Fruit fly (Drosophila melanogaster) whole organism, embryonic: ENCODE measurements around the gene ana1.

Source experiments
- Atf-2 ChIP-seq: fragments of 200-800 bp; sonication (Bioruptor generic); optimal IDR thresholded peaks from 2 replicates; lab custom pipeline; 2016; ENCODE audit warnings: missing biosample characterization, missing genetic modification characterization
- Atf6 ChIP-seq: fragments of 200-800 bp; sonication (Bioruptor generic); IDR thresholded peaks from 2 replicates; pipeline ENCODE4 v1.3.6; 2022; ENCODE audit warnings: missing biosample characterization, missing genetic modification characterization
- B-H2 ChIP-seq: fragments of 200-800 bp; sonication (Bioruptor generic); optimal IDR thresholded peaks from 2 replicates; lab custom pipeline; 2018; ENCODE audit warnings: missing biosample characterization, mild to moderate bottlenecking, missing genetic modification characterization
- CG10543 ChIP-seq: fragments of 200-800 bp; sonication (Bioruptor generic); optimal IDR thresholded peaks from 3 replicates; lab custom pipeline; 2017; ENCODE audit warnings: missing biosample characterization, mild to moderate bottlenecking, missing genetic modification characterization, moderate library complexity
- CG10565 ChIP-seq: fragments of 200-800 bp; sonication (Bioruptor generic); optimal IDR thresholded peaks from 3 replicates; lab custom pipeline; 2016; ENCODE audit warnings: missing biosample characterization, mild to moderate bottlenecking, missing genetic modification characterization
- CG10979 ChIP-seq: fragments of 200-800 bp; sonication (Bioruptor generic); optimal IDR thresholded peaks from 2 replicates; lab custom pipeline; 2018; ENCODE audit warnings: missing biosample characterization, mild to moderate bottlenecking, missing genetic modification characterization, moderate library complexity
- CG11247 ChIP-seq: fragments of 200-800 bp; sonication (Bioruptor generic); IDR thresholded peaks from 2 replicates; pipeline ENCODE4 v1.3.6; 2022; ENCODE audit warnings: missing biosample characterization, missing genetic modification characterization
- CG12104 ChIP-seq: fragments of 200-800 bp; sonication (Bioruptor generic); optimal IDR thresholded peaks from 3 replicates; lab custom pipeline; 2016; ENCODE audit warnings: missing biosample characterization, missing genetic modification characterization
- CG12299 ChIP-seq: fragments of 200-800 bp; sonication (Bioruptor generic); optimal IDR thresholded peaks from 2 replicates; lab custom pipeline; 2018; ENCODE audit warnings: missing biosample characterization, mild to moderate bottlenecking, missing genetic modification characterization
- CG13287 ChIP-seq: fragments of 200-800 bp; sonication (Bioruptor generic); IDR thresholded peaks from 2 replicates; pipeline ENCODE4 v1.3.6; 2022; ENCODE audit warnings: missing biosample characterization, missing genetic modification characterization; ENCODE audit not compliant: partially characterized antibody
- CG13894 ChIP-seq: fragments of 200-800 bp; sonication (Bioruptor generic); optimal IDR thresholded peaks from 3 replicates; lab custom pipeline; 2018; ENCODE audit warnings: missing biosample characterization, mild to moderate bottlenecking, missing genetic modification characterization, moderate library complexity
- CG15601 ChIP-seq: fragments of 200-800 bp; sonication (Bioruptor generic); optimal IDR thresholded peaks from 3 replicates; lab custom pipeline; 2019; ENCODE audit warnings: missing biosample characterization, mild to moderate bottlenecking, missing genetic modification characterization, moderate library complexity
- CG16815 ChIP-seq: fragments of 200-800 bp; sonication (Bioruptor generic); optimal IDR thresholded peaks from 3 replicates; lab custom pipeline; 2017; ENCODE audit warnings: missing biosample characterization, mild to moderate bottlenecking, missing genetic modification characterization
- CG30020 ChIP-seq: fragments of 200-800 bp; optimal IDR thresholded peaks from 2 replicates; lab custom pipeline; 2019; ENCODE audit warnings: missing biosample characterization, mild to moderate bottlenecking, missing genetic modification characterization, moderate library complexity
- CG31365 ChIP-seq: fragments of 200-800 bp; sonication (Bioruptor generic); optimal IDR thresholded peaks from 2 replicates; lab custom pipeline; 2018; ENCODE audit warnings: missing biosample characterization, mild to moderate bottlenecking, missing genetic modification characterization
- CG31441 ChIP-seq: fragments of 200-800 bp; sonication (Bioruptor generic); IDR thresholded peaks from 2 replicates; pipeline ENCODE4 v1.3.6; 2022; ENCODE audit warnings: missing biosample characterization, missing genetic modification characterization
- CG3281 ChIP-seq: fragments of 200-800 bp; sonication (Bioruptor generic); optimal IDR thresholded peaks from 3 replicates; lab custom pipeline; 2017; ENCODE audit warnings: missing biosample characterization, mild to moderate bottlenecking, missing genetic modification characterization
- CG33557 ChIP-seq: fragments of 200-800 bp; sonication (Bioruptor generic); optimal IDR thresholded peaks from 2 replicates; lab custom pipeline; 2019; ENCODE audit warnings: missing biosample characterization, mild to moderate bottlenecking, missing genetic modification characterization, moderate library complexity
- CG8281 ChIP-seq: fragments of 200-800 bp; sonication (Bioruptor generic); optimal IDR thresholded peaks from 2 replicates; lab custom pipeline; 2018; ENCODE audit warnings: missing biosample characterization, mild to moderate bottlenecking, missing genetic modification characterization, moderate library complexity
- CG8359 ChIP-seq: fragments of 200-800 bp; sonication (Bioruptor generic); optimal IDR thresholded peaks from 2 replicates; lab custom pipeline; 2017; ENCODE audit warnings: missing biosample characterization, mild to moderate bottlenecking, missing genetic modification characterization, borderline replicate concordance
- CG9215 ChIP-seq: fragments of 200-800 bp; sonication (Bioruptor generic); IDR thresholded peaks from 2 replicates; pipeline ENCODE4 v1.3.6; 2022; ENCODE audit warnings: missing biosample characterization, missing genetic modification characterization
- CG9817 ChIP-seq: fragments of 200-800 bp; sonication (Bioruptor generic); optimal IDR thresholded peaks from 2 replicates; lab custom pipeline; 2018; ENCODE audit warnings: missing biosample characterization, mild to moderate bottlenecking, missing genetic modification characterization, moderate library complexity
- Dip3 ChIP-seq: fragments of 200-800 bp; sonication (Bioruptor generic); optimal IDR thresholded peaks from 3 replicates; lab custom pipeline; 2016; ENCODE audit warnings: missing biosample characterization, missing genetic modification characterization
- Ets65A ChIP-seq: fragments of 200-800 bp; sonication (Bioruptor generic); peaks from one replicate; lab custom pipeline; 2016; ENCODE audit warnings: missing biosample characterization, missing genetic modification characterization
- Fer3 ChIP-seq: fragments of 200-800 bp; sonication (Bioruptor generic); optimal IDR thresholded peaks from 2 replicates; lab custom pipeline; 2018; ENCODE audit warnings: missing biosample characterization, mild to moderate bottlenecking, missing genetic modification characterization, moderate library complexity
- Gug ChIP-seq: fragments of 200-800 bp; sonication (Bioruptor generic); IDR thresholded peaks from 4 replicates; pipeline ENCODE4 v1.3.6; 2022; ENCODE audit warnings: missing biosample characterization, missing genetic modification characterization
- H2.0 ChIP-seq: fragments of 200-800 bp; sonication (Bioruptor generic); IDR thresholded peaks from 2 replicates; pipeline ENCODE4 v1.3.6; 2022; ENCODE audit warnings: missing biosample characterization, missing genetic modification characterization
- HLH54F ChIP-seq: fragments of 200-800 bp; sonication (Bioruptor generic); optimal IDR thresholded peaks from 3 replicates; lab custom pipeline; 2016; ENCODE audit warnings: missing biosample characterization, missing genetic modification characterization
- Hr51 ChIP-seq, 2 experiments: fragments of 200-800 bp; sonication (Bioruptor generic); optimal IDR thresholded peaks; 2 replicates in 1 of 2; 3 replicates in 1 of 2; lab custom pipeline; 2016 to 2018; ENCODE audit warnings: missing biosample characterization in 2 of 2, missing genetic modification characterization in 2 of 2, mild to moderate bottlenecking in 1 of 2, moderate library complexity in 1 of 2
- Hsf ChIP-seq: fragments of 200-800 bp; sonication (Bioruptor generic); optimal IDR thresholded peaks from 3 replicates; lab custom pipeline; 2016; ENCODE audit warnings: missing biosample characterization, missing genetic modification characterization
- Lim3 ChIP-seq: fragments of 200-800 bp; sonication (Bioruptor generic); IDR thresholded peaks from 2 replicates; pipeline ENCODE4 v1.3.6; 2022; ENCODE audit warnings: missing biosample characterization, missing genetic modification characterization
- Mad ChIP-seq: fragments of 200-800 bp; sonication (Bioruptor generic); optimal IDR thresholded peaks from 2 replicates; lab custom pipeline; 2016; ENCODE audit warnings: missing biosample characterization, missing genetic modification characterization
- Mrtf ChIP-seq: fragments of 200-800 bp; sonication (Bioruptor generic); IDR thresholded peaks from 3 replicates; pipeline ENCODE4 v1.3.6; 2022; ENCODE audit warnings: missing biosample characterization, missing genetic modification characterization
- NfI ChIP-seq: fragments of 200-800 bp; sonication (Bioruptor generic); optimal IDR thresholded peaks from 3 replicates; lab custom pipeline; 2018; ENCODE audit warnings: missing biosample characterization, mild to moderate bottlenecking, missing genetic modification characterization, moderate library complexity
- Stat92E ChIP-seq, 3 experiments: fragments of >200 bp in 2 of 3; fragments of 200-800 bp in 1 of 3; sonication (Bioruptor generic) in 1 of 3; optimal IDR thresholded peaks; 2 replicates each; lab custom pipeline; 2017 to 2019; ENCODE audit warnings: missing biosample characterization in 3 of 3, missing genetic modification characterization in 3 of 3, mild to moderate bottlenecking in 1 of 3, moderate library complexity in 1 of 3
- TFAM ChIP-seq: fragments of 200-800 bp; sonication (Bioruptor generic); optimal IDR thresholded peaks from 2 replicates; lab custom pipeline; 2017; ENCODE audit warnings: missing biosample characterization, missing genetic modification characterization, inconsistent platforms
- bbx ChIP-seq: fragments of 200-800 bp; sonication (Bioruptor generic); IDR thresholded peaks from 2 replicates; pipeline ENCODE4 v1.3.6; 2022; ENCODE audit warnings: missing biosample characterization, missing genetic modification characterization; ENCODE audit not compliant: partially characterized antibody
- bcd ChIP-seq: fragments of 200-800 bp; sonication (Bioruptor generic); optimal IDR thresholded peaks from 2 replicates; lab custom pipeline; 2017; ENCODE audit warnings: missing biosample characterization, mild to moderate bottlenecking, missing genetic modification characterization
- da ChIP-seq: fragments of 200-800 bp; sonication (Bioruptor generic); optimal IDR thresholded peaks from 2 replicates; lab custom pipeline; 2016; ENCODE audit warnings: missing biosample characterization, missing genetic modification characterization
- dmrt11E ChIP-seq: fragments of 200-800 bp; sonication (Bioruptor generic); optimal IDR thresholded peaks from 3 replicates; lab custom pipeline; 2018; ENCODE audit warnings: missing biosample characterization, mild to moderate bottlenecking, missing genetic modification characterization, moderate library complexity
- fd3F ChIP-seq: fragments of 200-800 bp; sonication (Bioruptor generic); optimal IDR thresholded peaks from 2 replicates; lab custom pipeline; 2018; ENCODE audit warnings: missing biosample characterization, mild to moderate bottlenecking, missing genetic modification characterization, moderate library complexity
- ind ChIP-seq: fragments of 200-800 bp; sonication (Bioruptor generic); optimal IDR thresholded peaks from 3 replicates; lab custom pipeline; 2016; ENCODE audit warnings: missing biosample characterization, missing genetic modification characterization
- kni ChIP-seq: fragments of 200-800 bp; sonication (Bioruptor generic); optimal IDR thresholded peaks from 3 replicates; lab custom pipeline; 2017; ENCODE audit warnings: mild to moderate bottlenecking, missing biosample characterization, missing genetic modification reagents, missing genetic modification characterization
- phol ChIP-seq: fragments of 200-800 bp; sonication (Bioruptor generic); optimal IDR thresholded peaks from 3 replicates; lab custom pipeline; 2018; ENCODE audit warnings: missing biosample characterization, mild to moderate bottlenecking, missing genetic modification characterization, moderate library complexity
- pita ChIP-seq: fragments of 200-800 bp; sonication (Bioruptor generic); optimal IDR thresholded peaks from 2 replicates; lab custom pipeline; 2017; ENCODE audit warnings: missing biosample characterization, mild to moderate bottlenecking, missing genetic modification characterization
- prd ChIP-seq, 3 experiments: fragments of >200 bp in 2 of 3; fragments of 200-800 bp in 1 of 3; sonication (Bioruptor generic) in 1 of 3; optimal IDR thresholded peaks in 2 of 3; IDR thresholded peaks in 1 of 3; 2 replicates in 2 of 3; 3 replicates in 1 of 3; pipeline versions ENCODE4 v1.3.6 to Lab custom; 2017 to 2022; ENCODE audit warnings: missing biosample characterization in 1 of 3, missing genetic modification characterization in 1 of 3
- ranshi ChIP-seq: fragments of 200-800 bp; sonication (Bioruptor generic); IDR thresholded peaks from 2 replicates; pipeline ENCODE4 v1.3.6; 2022; ENCODE audit warnings: missing biosample characterization, missing genetic modification characterization
- slbo ChIP-seq: fragments of 200-800 bp; sonication (Bioruptor generic); IDR thresholded peaks from 2 replicates; pipeline ENCODE4 v1.3.6; 2022; ENCODE audit warnings: missing biosample characterization, missing genetic modification characterization
- tup ChIP-seq: fragments of 200-800 bp; sonication (Bioruptor generic); optimal IDR thresholded peaks from 2 replicates; lab custom pipeline; 2016; ENCODE audit warnings: missing biosample characterization, mild to moderate bottlenecking, missing genetic modification characterization, moderate library complexity

ana1 gene

dm6 chr3R:24585042-24585698 lies 54.8 kb downstream of the ana1 start, which contains the start of the genes CG13625 and mld (continued):
- TF ChIP-seq pita (GFP tag; lab: Kevin White, UChicago): no peak
- TF ChIP-seq CG3281: no peak
- no peak for TF ChIP-seq CG31441 (GFP tag; lab: Robert Waterston, UW)
- no peak for TF ChIP-seq TFAM (GFP tag; lab: Kevin White, UChicago)
- TF ChIP-seq CG12104 (GFP tag; lab: Kevin White, UChicago): no peak
- TF ChIP-seq ranshi (GFP tag; lab: Robert Waterston, UW): no peak
- no peak for TF ChIP-seq CG33557 (GFP tag; lab: Kevin White, UChicago)
- TF ChIP-seq Atf-2 (GFP tag; lab: Kevin White, UChicago): no peak
- TF ChIP-seq Lim3 (GFP tag; lab: Robert Waterston, UW): no peak
- no peak for TF ChIP-seq CG10979 (tag; lab: Kevin White, UChicago)
- TF ChIP-seq Stat92E (GFP tag; optimal IDR thresholded peaks at IDR 0.05; lab: Kevin White, UChicago): no peak
- no peak for TF ChIP-seq CG15601 (tag; lab: Kevin White, UChicago)
- no peak for TF ChIP-seq bcd (GFP tag; lab: Kevin White, UChicago)
- TF ChIP-seq CG13287: no peak
- peak; percentile 88 for TF ChIP-seq CG31365
- TF ChIP-seq Mrtf: no peak
- no peak for TF ChIP-seq Dip3 (GFP tag; lab: Kevin White, UChicago)
- no peak for TF ChIP-seq CG9215 (GFP tag; lab: Robert Waterston, UW)
- no peak for TF ChIP-seq CG13894 (tag; lab: Kevin White, UChicago)
- TF ChIP-seq Fer3 (tag; lab: Kevin White, UChicago): no peak
- no peak for TF ChIP-seq CG12299
- TF ChIP-seq CG16815 (GFP tag; lab: Kevin White, UChicago): no peak
- no peak for TF ChIP-seq tup (GFP tag; lab: Kevin White, UChicago)
- TF ChIP-seq phol (tag; lab: Kevin White, UChicago): peak; percentile 25
- TF ChIP-seq Hr51 (GFP tag; optimal IDR thresholded peaks at IDR 0.05; lab: Kevin White, UChicago): peak in 1 of 2 experiments; percentile 0
- no peak for TF ChIP-seq CG10565
- TF ChIP-seq Hsf (GFP tag; lab: Kevin White, UChicago): no peak
- no peak for TF ChIP-seq HLH54F (GFP tag; lab: Kevin White, UChicago)
- TF ChIP-seq CG11247 (GFP tag; lab: Robert Waterston, UW): no peak
- no peak for TF ChIP-seq CG9817 (tag; lab: Kevin White, UChicago)
- no peak for TF ChIP-seq CG10543
- no peak for TF ChIP-seq bbx
- no peak for TF ChIP-seq Mad (GFP tag; lab: Kevin White, UChicago)
- no peak for TF ChIP-seq CG8281 (tag; lab: Kevin White, UChicago)
- no peak for TF ChIP-seq kni (GFP tag; lab: Kevin White, UChicago)
- TF ChIP-seq slbo (GFP tag; lab: Robert Waterston, UW): no peak
- TF ChIP-seq B-H2 (GFP tag; lab: Kevin White, UChicago): no peak
- no peak for TF ChIP-seq da (GFP tag; lab: Kevin White, UChicago)
- peak; percentile 71 for TF ChIP-seq Ets65A (GFP tag; lab: Kevin White, UChicago)
- no peak for TF ChIP-seq H2.0 (GFP tag; lab: Robert Waterston, UW)
- no peak for TF ChIP-seq fd3F (GFP tag; lab: Kevin White, UChicago)
- TF ChIP-seq ind (GFP tag; lab: Kevin White, UChicago): peak; percentile 13
- TF ChIP-seq Atf6: no peak
- no peak for TF ChIP-seq Gug (GFP tag; lab: Robert Waterston, UW)
- peak; percentile 36 for TF ChIP-seq NfI (GFP tag; lab: Kevin White, UChicago)
- TF ChIP-seq CG8359 (GFP tag; lab: Kevin White, UChicago): no peak
- TF ChIP-seq CG30020 (tag; lab: Kevin White, UChicago): no peak
- TF ChIP-seq dmrt11E (tag; lab: Kevin White, UChicago): no peak
- TF ChIP-seq prd (optimal IDR thresholded peaks at IDR 0.05; lab: Kevin White, UChicago): no peak
- TF ChIP-seq prd (GFP tag; IDR thresholded peaks at IDR 0.05; lab: Robert Waterston, UW): no peak
